Worm (Caenorhabditis elegans): ENCODE measurements around the gene hlh-28.

The hlh-28 gene

ce11 chrX:17544349-17544936 lies 6.4 kb upstream of the hlh-28 start (continued):
- TF ChIP-seq Y53G8AR.9 (GFP tag; conservative IDR thresholded peaks at IDR 0.05) (peak; percentile 96), lin-54 (GFP tag; optimal IDR thresholded peaks at IDR 0.05) (no peak), pha-4 (tag; optimal IDR thresholded peaks at IDR 0.05) (no peak), ztf-18 (tag; optimal IDR thresholded peaks at IDR 0.05) (no peak), F22D6.2 (tag; optimal IDR thresholded peaks at IDR 0.05) (peak; percentile 76), sdz-38 (tag; optimal IDR thresholded peaks at IDR 0.05) (no peak), F57A8.1 (GFP tag; optimal IDR thresholded peaks at IDR 0.05) (no peak), nfyb-1 (GFP tag; IDR thresholded peaks at IDR 0.05) (peak; percentile 95), hmg-1.2 (GFP tag; IDR thresholded peaks at IDR 0.05) (peak; percentile 81), C06A6.2 (GFP tag; conservative IDR thresholded peaks at IDR 0.05) (peak; percentile 91), nhr-179 (tag; optimal IDR thresholded peaks at IDR 0.05) (no peak), nhr-27 (tag; optimal IDR thresholded peaks at IDR 0.05) (no peak), rcor-1 (GFP tag; IDR thresholded peaks at IDR 0.05) (peak; percentile 94), Y95B8A.8 (GFP tag; IDR thresholded peaks at IDR 0.05) (peak; percentile 44; the same call in 1 of the 2 replicates), nfya-2 (GFP tag; IDR thresholded peaks at IDR 0.05) (no peak), ztf-25 (GFP tag; IDR thresholded peaks at IDR 0.05) (no peak), ets-4 (GFP tag; optimal IDR thresholded peaks at IDR 0.05) (no peak), akir-1 (GFP tag; optimal IDR thresholded peaks at IDR 0.05) (no peak), lsl-1 (GFP tag; optimal IDR thresholded peaks at IDR 0.05) (no peak), F55B11.4 (tag; optimal IDR thresholded peaks at IDR 0.05; ENCODE audit: borderline replicate concordance, insufficient read depth) (no peak), mcd-1 (GFP tag; IDR thresholded peaks at IDR 0.05) (peak; percentile 87), ekl-4 (GFP tag; IDR thresholded peaks at IDR 0.05) (peak; percentile 89), hmg-20 (GFP tag; IDR thresholded peaks at IDR 0.05) (peak; percentile 92), aptf-2 (GFP tag; conservative IDR thresholded peaks at IDR 0.05) (no peak), unc-130 (GFP tag; optimal IDR thresholded peaks at IDR 0.05) (no peak), C17E4.6 (GFP tag; IDR thresholded peaks at IDR 0.05) (peak; percentile 49; the same call in 1 of the 2 replicates), bed-2 (GFP tag; IDR thresholded peaks at IDR 0.05) (no peak), gei-17 (GFP tag; optimal IDR thresholded peaks at IDR 0.05) (peak; percentile 95), chd-7 (tag; optimal IDR thresholded peaks at IDR 0.05) (peak; percentile 52), sea-2 (GFP tag; IDR thresholded peaks at IDR 0.05) (no peak), ceh-100 (GFP tag; IDR thresholded peaks at IDR 0.05) (peak; percentile 70), madf-10 (tag; optimal IDR thresholded peaks at IDR 0.05) (peak; percentile 75), Y67H2A.10 (GFP tag; conservative IDR thresholded peaks at IDR 0.05) (0 out of 2 replicates have a peak, but pooled peaks have one; percentile 54), xnd-1 (tag; optimal IDR thresholded peaks at IDR 0.05) (no peak), lin-40 (tag; optimal IDR thresholded peaks at IDR 0.05) (peak; percentile 99), B0261.1 (tag; optimal IDR thresholded peaks at IDR 0.05) (peak; percentile 41), atf-7 (tag; optimal IDR thresholded peaks at IDR 0.05) (peak; percentile 76), bed-1 (GFP tag; IDR thresholded peaks at IDR 0.05) (no peak), tlf-1 (GFP tag; optimal IDR thresholded peaks at IDR 0.05) (peak; percentile 87), dpl-1 (GFP tag; optimal IDR thresholded peaks at IDR 0.05) (no peak), T07F8.4 (tag; optimal IDR thresholded peaks at IDR 0.05) (peak; percentile 8), F39B2.1 (GFP tag; IDR thresholded peaks at IDR 0.05) (no peak), ztf-3 (GFP tag; optimal IDR thresholded peaks at IDR 0.05) (peak; percentile 49), tbp1 (GFP tag; optimal IDR thresholded peaks at IDR 0.05) (peak; percentile 69), attf-3 (GFP tag; conservative IDR thresholded peaks at IDR 0.05) (peak; percentile 47; the same call in 1 of the 2 replicates), ztf-26 (tag; optimal IDR thresholded peaks at IDR 0.05) (peak; percentile 93), ccch-3 (GFP tag; optimal IDR thresholded peaks at IDR 0.05) (no peak), ZK185.1 (tag; optimal IDR thresholded peaks at IDR 0.05; ENCODE audit: poor library complexity, severe bottlenecking) (peak; percentile 93)
